Worm (Caenorhabditis elegans): ENCODE measurements around the gene F20D1.3.
A peak's percentile ranks its signal among the peaks of the same experiment; 100 is the strongest.

The F20D1.3 gene

ce11 chrX:14946464-14947354, 29.2 kb upstream of the F20D1.3 start (continued):
- TF ChIP-seq efl-3 (GFP tag; optimal IDR thresholded peaks at IDR 0.05) (no peak), nhr-237 (tag; optimal IDR thresholded peaks at IDR 0.05) (no peak), nhr-90 (tag; optimal IDR thresholded peaks at IDR 0.05; ENCODE audit: poor library complexity) (peak; percentile 59), zag-1 (tag; optimal IDR thresholded peaks at IDR 0.05) (no peak), fkh-10 (GFP tag; optimal IDR thresholded peaks at IDR 0.05) (no peak), sptf-1 (tag; optimal IDR thresholded peaks at IDR 0.05) (no peak), rnt-1 (tag; optimal IDR thresholded peaks at IDR 0.05) (peak; percentile 27), lin-35 (GFP tag; optimal IDR thresholded peaks at IDR 0.05) (peak; percentile 3 to 41), nhr-47 (tag; optimal IDR thresholded peaks at IDR 0.05) (no peak), fos-1 (tag; optimal IDR thresholded peaks at IDR 0.05) (no peak), unc-98 (GFP tag; IDR thresholded peaks at IDR 0.05) (no peak), lin-14 (GFP tag; optimal IDR thresholded peaks at IDR 0.05) (peak; percentile 84), irx-1 (tag; optimal IDR thresholded peaks at IDR 0.05) (no peak), lir-3 (tag; optimal IDR thresholded peaks at IDR 0.05; ENCODE audit: poor library complexity) (no peak), nhr-12 (tag; optimal IDR thresholded peaks at IDR 0.05) (no peak)

ce11 chrX:14947355-14947668, 28.6 kb upstream of the F20D1.3 start:
- TF ChIP-seq aha-1 (tag; optimal IDR thresholded peaks at IDR 0.05) = no peak
- TF ChIP-seq nhr-19 (GFP tag; conservative IDR thresholded peaks at IDR 0.05) = no peak
- no peak for TF ChIP-seq ceh-82 (tag; optimal IDR thresholded peaks at IDR 0.05)
- TF ChIP-seq hpl-2 (GFP tag; optimal IDR thresholded peaks at IDR 0.05) = no peak
- TF ChIP-seq elt-2 (tag; optimal IDR thresholded peaks at IDR 0.05) = no peak
- TF ChIP-seq mab-9 (GFP tag; IDR thresholded peaks at IDR 0.05) = no peak
- TF ChIP-seq Y116A8C.19 (tag; optimal IDR thresholded peaks at IDR 0.05; ENCODE audit: borderline replicate concordance) = no peak
- TF ChIP-seq unc-130 (tag; optimal IDR thresholded peaks at IDR 0.05) = no peak
- peak in 1 of 2 experiments; percentile 23 for TF ChIP-seq lin-35 (GFP tag; optimal IDR thresholded peaks at IDR 0.05)
- no peak for TF ChIP-seq nhr-76 (tag; optimal IDR thresholded peaks at IDR 0.05)
- no peak for TF ChIP-seq lin-13 (GFP tag; optimal IDR thresholded peaks at IDR 0.05)
- no peak for TF ChIP-seq unc-98 (GFP tag; IDR thresholded peaks at IDR 0.05)
- TF ChIP-seq nhr-85 (tag) = peak; percentile 73
- TF ChIP-seq elt-3 (tag; optimal IDR thresholded peaks at IDR 0.05) = peak in 1 of 6 experiments; percentile 72
- TF ChIP-seq blmp-1 (tag; optimal IDR thresholded peaks at IDR 0.05) = peak; percentile 33

DNA sequence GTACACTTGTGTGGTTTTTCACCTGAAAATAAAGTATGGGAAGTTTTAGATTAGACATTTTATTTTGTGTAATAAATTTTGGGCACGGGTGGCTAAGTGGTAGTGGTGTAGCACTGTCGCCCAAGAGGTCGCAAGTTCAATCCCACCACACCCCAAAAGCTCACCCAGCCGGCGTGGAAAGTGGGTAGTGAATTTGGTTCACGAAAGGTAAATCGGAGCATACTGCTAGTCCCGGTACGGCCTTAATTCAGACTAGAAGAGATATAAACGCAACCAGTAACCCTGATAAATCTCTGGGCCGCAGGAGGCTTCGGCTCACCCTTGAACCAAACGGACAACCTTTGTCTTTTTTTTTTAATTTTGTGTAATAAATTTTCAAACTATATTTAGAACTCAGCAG, 24.1 kb upstream of the F20D1.3 start:
- TF ChIP-seq efl-1 (optimal IDR thresholded peaks at IDR 0.05) (no peak), efl-1 (GFP tag; optimal IDR thresholded peaks at IDR 0.05 in 1 of 2) (no peak), lin-39 (tag; optimal IDR thresholded peaks at IDR 0.05) (no peak), irx-1 (tag; optimal IDR thresholded peaks at IDR 0.05) (no peak), snpc-4 (tag; optimal IDR thresholded peaks at IDR 0.05) (no peak), ceh-88 (GFP tag; IDR thresholded peaks at IDR 0.05) (no peak), nhr-84 (tag; optimal IDR thresholded peaks at IDR 0.05) (no peak), pax-3 (tag; optimal IDR thresholded peaks at IDR 0.05) (no peak), nhr-28 (tag; optimal IDR thresholded peaks at IDR 0.05) (no peak), unc-86 (tag; optimal IDR thresholded peaks at IDR 0.05) (no peak), mab-9 (GFP tag; IDR thresholded peaks at IDR 0.05) (no peak), nhr-20 (tag; optimal IDR thresholded peaks at IDR 0.05) (no peak), C16A3.4 (tag; optimal IDR thresholded peaks at IDR 0.05) (no peak), mep-1 (tag; optimal IDR thresholded peaks at IDR 0.05) (no peak)
